Worm (Caenorhabditis elegans) whole organism, mixed stage, embryonic: ENCODE results near the gene srh-17.

ENCODE experiments used
- blmp-1 ChIP-seq: fragments of 150-350 bp; optimal IDR thresholded peaks from 2 replicates; lab custom pipeline; 2014; ENCODE audit warnings: missing biosample characterization, missing genetic modification characterization
- elt-1 ChIP-seq: sonication (generic microtip); optimal IDR thresholded peaks from 2 replicates; lab custom pipeline; 2017; ENCODE audit warnings: missing genetic modification characterization, mild to moderate bottlenecking, missing compliant biosample characterization, antibody characterized with exemption, moderate library complexity, borderline replicate concordance; ENCODE audit not compliant: insufficient read depth
- elt-3 ChIP-seq: fragments of 150-350 bp; optimal IDR thresholded peaks from 2 replicates; lab custom pipeline; 2014; ENCODE audit warnings: missing biosample characterization, missing genetic modification characterization
- lin-13 ChIP-seq: fragments of 150-350 bp; optimal IDR thresholded peaks from 2 replicates; lab custom pipeline; 2014; ENCODE audit warnings: missing biosample characterization, missing genetic modification characterization
- lsy-2 ChIP-seq: fragments of 150-350 bp; optimal IDR thresholded peaks from 2 replicates; lab custom pipeline; 2014; ENCODE audit warnings: missing biosample characterization, missing genetic modification characterization
- mab-5 ChIP-seq: fragments of 150-350 bp; optimal IDR thresholded peaks from 2 replicates; lab custom pipeline; 2014; ENCODE audit warnings: missing biosample characterization, missing genetic modification characterization
- mep-1 ChIP-seq: fragments of 150-350 bp; optimal IDR thresholded peaks from 2 replicates; lab custom pipeline; 2017; ENCODE audit warnings: missing biosample characterization, missing genetic modification reagents, missing genetic modification characterization, inconsistent platforms
- nhr-12 ChIP-seq: fragments of 150-350 bp; optimal IDR thresholded peaks from 2 replicates; lab custom pipeline; 2014; ENCODE audit warnings: missing biosample characterization, missing genetic modification characterization
- nhr-28 ChIP-seq: fragments of 150-350 bp; optimal IDR thresholded peaks from 2 replicates; lab custom pipeline; 2014; ENCODE audit warnings: missing biosample characterization, missing genetic modification characterization
- pha-4 ChIP-seq: fragments of 150-350 bp; optimal IDR thresholded peaks from 2 replicates; lab custom pipeline; 2018; ENCODE audit warnings: missing biosample characterization, missing genetic modification reagents, missing genetic modification characterization
- snpc-4 ChIP-seq: fragments of 150-350 bp; optimal IDR thresholded peaks from 2 replicates; lab custom pipeline; 2014; ENCODE audit warnings: missing biosample characterization, missing genetic modification characterization
- unc-120 ChIP-seq: sonication (generic microtip); optimal IDR thresholded peaks from 2 replicates; lab custom pipeline; 2017; ENCODE audit warnings: missing genetic modification characterization, missing compliant biosample characterization; ENCODE audit not compliant: poor library complexity, severe bottlenecking
- unc-39 ChIP-seq: fragments of 150-350 bp; optimal IDR thresholded peaks from 2 replicates; lab custom pipeline; 2014; ENCODE audit warnings: missing biosample characterization, missing genetic modification characterization

DNA sequence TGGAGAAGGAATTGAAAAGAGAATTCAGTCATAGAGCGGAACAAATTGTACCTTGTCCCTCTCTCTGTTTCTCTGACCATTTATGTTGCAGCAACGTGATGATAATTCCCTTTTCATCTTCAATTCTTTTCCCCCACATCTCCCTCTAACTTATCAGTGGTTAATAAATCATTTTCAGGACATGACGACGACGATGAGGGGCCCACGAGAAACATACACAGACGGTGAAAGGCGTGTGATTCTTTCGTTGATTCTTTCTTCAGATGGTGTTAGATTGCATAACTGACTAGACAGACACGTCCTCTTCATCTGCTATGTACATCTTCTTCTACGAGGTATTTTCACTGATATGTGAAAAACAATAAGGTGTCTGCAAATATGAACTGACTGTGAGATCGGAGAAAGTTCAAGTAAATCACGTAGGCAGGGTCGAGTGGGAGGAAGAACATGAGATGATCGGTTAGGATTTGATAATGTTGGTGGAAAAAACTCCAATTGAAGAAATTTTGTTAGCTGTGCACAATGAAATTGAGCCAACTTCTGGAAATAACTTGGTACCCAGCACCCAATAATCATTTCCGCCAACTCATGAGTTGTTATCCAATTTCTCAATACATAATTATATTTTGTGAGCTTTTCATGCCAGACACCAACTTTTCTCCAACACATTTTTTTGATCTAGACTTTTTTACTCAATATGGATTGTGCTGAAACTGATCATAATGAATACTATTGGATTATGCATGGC, at the start of gene srh-17:
- TF ChIP-seq nhr-28 (tag; lab: Kevin White, UChicago) (no peak), elt-3 (tag; lab: Kevin White, UChicago) (no peak), elt-1 (tag; lab: Kevin White, UChicago) (no peak), lin-13 (no peak), pha-4 (tag; lab: Kevin White, UChicago) (no peak), mab-5 (tag; lab: Kevin White, UChicago) (no peak), blmp-1 (no peak), snpc-4 (tag; lab: Kevin White, UChicago) (no peak), lsy-2 (tag; lab: Kevin White, UChicago) (no peak), unc-120 (tag; lab: Kevin White, UChicago) (no peak), nhr-12 (tag; lab: Kevin White, UChicago) (no peak), mep-1 (tag; lab: Kevin White, UChicago) (no peak), unc-39 (tag; lab: Kevin White, UChicago) (no peak)
